Fruit fly (Drosophila melanogaster) whole organism, wandering third instar larva: ENCODE data around the gene alpha-Man-Ic.

Source experiments
- Abd-B ChIP-seq: fragments of >200 bp; optimal IDR thresholded peaks from 2 replicates; lab custom pipeline; 2017; ENCODE audit warnings: missing biosample characterization, missing genetic modification characterization
- CrebA ChIP-seq: fragments of 200-800 bp; sonication (Bioruptor generic); optimal IDR thresholded peaks from 2 replicates; lab custom pipeline; 2016; ENCODE audit warnings: missing biosample characterization, mild to moderate bottlenecking, missing genetic modification characterization, borderline replicate concordance
- Dfd ChIP-seq: fragments of >200 bp; optimal IDR thresholded peaks from 2 replicates; lab custom pipeline; 2017; ENCODE audit warnings: missing biosample characterization, missing genetic modification characterization
- Dif ChIP-seq: fragments of 200-275, 200-300 bp; sonication (Bioruptor generic); optimal IDR thresholded peaks from 2 replicates; lab custom pipeline; 2018; ENCODE audit warnings: missing biosample characterization, missing genetic modification characterization; ENCODE audit not compliant: partially characterized antibody
- HLH106 ChIP-seq: fragments of 200-800 bp; optimal IDR thresholded peaks from 3 replicates; lab custom pipeline; 2019; ENCODE audit warnings: missing biosample characterization, mild to moderate bottlenecking, missing genetic modification characterization, moderate library complexity
- Hnf4 ChIP-seq: fragments of 200-800 bp; sonication (Bioruptor generic); optimal IDR thresholded peaks from 2 replicates; lab custom pipeline; 2016; ENCODE audit warnings: missing biosample characterization, mild to moderate bottlenecking, missing genetic modification characterization
- Hr83 ChIP-seq: fragments of 200-300 bp; sonication (Bioruptor generic); optimal IDR thresholded peaks from 2 replicates; lab custom pipeline; 2016; ENCODE audit warnings: missing biosample characterization, mild to moderate bottlenecking, missing genetic modification characterization, moderate library complexity; ENCODE audit not compliant: poor library complexity, severe bottlenecking
- Mio ChIP-seq: sonication (Bioruptor generic); optimal IDR thresholded peaks from 2 replicates; lab custom pipeline; 2016; ENCODE audit warnings: missing biosample characterization, missing genetic modification characterization
- Myc ChIP-seq: fragments of >200 bp; optimal IDR thresholded peaks from 2 replicates; lab custom pipeline; 2017
- N ChIP-seq: fragments of >200 bp; optimal IDR thresholded peaks from 2 replicates; lab custom pipeline; 2018; ENCODE audit warnings: missing biosample characterization, missing external identifiers, missing genetic modification characterization
- OdsH ChIP-seq: fragments of 200-800 bp; sonication (Bioruptor generic); optimal IDR thresholded peaks from 2 replicates; lab custom pipeline; 2016; ENCODE audit warnings: missing biosample characterization, mild to moderate bottlenecking, missing genetic modification characterization
- Sp1 ChIP-seq: fragments of 200-800 bp; sonication (Bioruptor generic); optimal IDR thresholded peaks from 3 replicates; lab custom pipeline; 2019; ENCODE audit warnings: missing biosample characterization, mild to moderate bottlenecking, missing genetic modification characterization, moderate library complexity
- Vsx2 ChIP-seq: fragments of 200-300, 225-300 bp; sonication (Bioruptor generic); optimal IDR thresholded peaks from 2 replicates; lab custom pipeline; 2018; ENCODE audit warnings: missing biosample characterization, missing genetic modification characterization; ENCODE audit not compliant: partially characterized antibody
- br ChIP-seq: fragments of 200-800 bp; sonication (Bioruptor generic); optimal IDR thresholded peaks from 2 replicates; lab custom pipeline; 2016; ENCODE audit warnings: missing biosample characterization, missing genetic modification characterization
- brk ChIP-seq: fragments of 200-800 bp; sonication (Bioruptor generic); optimal IDR thresholded peaks from 2 replicates; lab custom pipeline; 2016; ENCODE audit warnings: missing biosample characterization, mild to moderate bottlenecking, missing genetic modification characterization
- dl ChIP-seq, 2 experiments: fragments of 175-275, 200-275 bp in 1 of 2; fragments of 200-275 bp in 1 of 2; sonication (Bioruptor generic); optimal IDR thresholded peaks; lab custom pipeline; 2018; ENCODE audit warnings: mild to moderate bottlenecking in 2 of 2, missing biosample characterization in 2 of 2, missing genetic modification characterization in 2 of 2, moderate library complexity in 2 of 2; ENCODE audit not compliant: partially characterized antibody in 2 of 2, insufficient read depth in 1 of 2
- dsf ChIP-seq: sonication (Bioruptor generic); optimal IDR thresholded peaks from 2 replicates; lab custom pipeline; 2016; ENCODE audit warnings: missing biosample characterization, missing genetic modification characterization, borderline replicate concordance
- psq ChIP-seq: fragments of 200-800 bp; sonication (Bioruptor generic); optimal IDR thresholded peaks from 3 replicates; lab custom pipeline; 2017; ENCODE audit warnings: missing biosample characterization, mild to moderate bottlenecking, missing genetic modification characterization, moderate library complexity
- rgr ChIP-seq: fragments of 200-800 bp; sonication (Bioruptor generic); optimal IDR thresholded peaks from 3 replicates; lab custom pipeline; 2016; ENCODE audit warnings: missing biosample characterization, mild to moderate bottlenecking, missing genetic modification characterization
- sv ChIP-seq: fragments of 200-800 bp; sonication (Bioruptor generic); optimal IDR thresholded peaks from 3 replicates; lab custom pipeline; 2016; ENCODE audit warnings: missing biosample characterization, missing genetic modification characterization
- usp ChIP-seq: fragments of >200 bp; optimal IDR thresholded peaks from 2 replicates; lab custom pipeline; 2017; ENCODE audit warnings: missing biosample characterization, missing genetic modification characterization

The alpha-Man-Ic gene

DNA sequence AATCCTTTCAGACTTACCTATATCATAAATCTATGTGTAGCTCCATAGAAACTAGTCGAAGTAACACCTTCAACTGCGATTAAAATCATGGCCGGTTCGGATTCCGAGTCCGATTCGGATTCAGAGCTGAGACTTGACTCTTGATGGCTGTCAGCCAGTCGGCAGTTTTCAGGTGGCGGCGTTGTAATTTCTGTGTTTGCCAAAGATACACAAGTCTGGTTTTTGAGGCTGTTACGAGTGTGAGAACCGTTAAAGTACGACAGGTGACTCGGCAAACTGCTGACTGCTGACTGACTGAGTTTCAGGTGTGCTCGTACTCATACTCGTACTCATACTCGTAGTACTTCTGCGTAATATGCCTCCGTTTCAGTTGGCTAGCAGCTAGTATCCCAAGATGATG, 39.0 kb downstream of the alpha-Man-Ic start (continued):
- TF ChIP-seq Dif (no peak), sv (no peak), HLH106 (tag; lab: Kevin White, UChicago) (no peak)

DNA sequence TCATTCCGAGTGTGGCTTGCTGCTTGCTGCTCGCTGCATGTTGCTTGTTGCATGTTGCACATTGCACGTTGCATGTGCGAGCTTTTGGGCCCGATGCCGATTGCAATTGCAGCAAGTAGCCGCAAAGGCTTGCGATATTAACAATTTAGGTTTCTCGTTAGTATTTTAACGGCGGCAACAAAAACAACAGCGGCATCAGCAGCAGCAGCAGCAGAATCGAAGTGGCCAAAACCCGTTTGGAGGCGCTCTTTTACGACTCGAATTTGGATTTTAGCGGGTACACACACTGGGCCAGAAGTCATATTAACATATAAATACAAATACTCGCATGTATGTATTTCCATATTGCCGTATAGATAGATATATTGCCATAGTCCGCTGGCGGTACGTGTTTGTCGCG, 49.9 kb downstream of the alpha-Man-Ic start:
- TF ChIP-seq usp (GFP tag; lab: Kevin White, UChicago) (no peak), Abd-B (GFP tag; lab: Kevin White, UChicago) (no peak), brk (GFP tag; lab: Kevin White, UChicago) (no peak), HLH106 (tag; lab: Kevin White, UChicago) (no peak), Hnf4 (GFP tag; lab: Kevin White, UChicago) (no peak), OdsH (GFP tag; lab: Kevin White, UChicago) (no peak), rgr (GFP tag; lab: Kevin White, UChicago) (no peak), Sp1 (GFP tag; lab: Kevin White, UChicago) (no peak), Mio (GFP tag; lab: Kevin White, UChicago) (no peak), Myc (lab: Kevin White, UChicago) (no peak), br (no peak), sv (no peak), Hr83 (GFP tag; lab: Kevin White, UChicago) (no peak), dsf (GFP tag; lab: Kevin White, UChicago) (no peak), dl (GFP tag; optimal IDR thresholded peaks at IDR 0.05; lab: Kevin White, UChicago; ENCODE audit: insufficient read depth in 1 of 2, partially characterized antibody in 2 of 2) (no peak), psq (GFP tag; lab: Kevin White, UChicago) (no peak), CrebA (GFP tag; lab: Kevin White, UChicago) (no peak), Dfd (no peak), Vsx2 (no peak), N (GFP tag; lab: Kevin White, UChicago) (no peak)
- TF ChIP-seq, all 38 proteins: peak for 0
